Worm (Caenorhabditis elegans) whole organism, midembryonic: ENCODE results near the gene T09B9.5.

ENCODE experiments used
- cog-1 ChIP-seq: sonication (generic microtip); optimal IDR thresholded peaks from 2 replicates; lab custom pipeline; 2016; ENCODE audit warnings: missing genetic modification characterization, missing compliant biosample characterization
- flt-1 ChIP-seq: fragments of 200-800 bp; sonication (Bioruptor generic); IDR thresholded peaks from 2 replicates; pipeline ENCODE4 v1.3.6; 2022; ENCODE audit warnings: missing genetic modification characterization, missing compliant biosample characterization
- klf-2 ChIP-seq: fragments of 200-800 bp; sonication (Bioruptor generic); conservative IDR thresholded peaks from 2 replicates; pipeline ENCODE4 v1.3.6; 2022; ENCODE audit warnings: missing genetic modification reagents, missing genetic modification characterization, missing compliant biosample characterization
- ref-1 ChIP-seq: fragments of 200-800 bp; sonication (Bioruptor generic); conservative IDR thresholded peaks from 2 replicates; pipeline ENCODE4 v1.3.6; 2022; ENCODE audit warnings: missing genetic modification reagents, missing genetic modification characterization, missing compliant biosample characterization
- tab-1 ChIP-seq: fragments of 200-800 bp; sonication (Bioruptor generic); IDR thresholded peaks from 2 replicates; pipeline ENCODE4 v1.3.6; 2022; ENCODE audit warnings: missing genetic modification characterization, missing compliant biosample characterization
- ztf-23 ChIP-seq: fragments of 200-800 bp; sonication (Bioruptor generic); IDR thresholded peaks from 2 replicates; pipeline ENCODE4 v1.3.6; 2022; ENCODE audit warnings: missing genetic modification reagents, missing genetic modification characterization, missing compliant biosample characterization

DNA sequence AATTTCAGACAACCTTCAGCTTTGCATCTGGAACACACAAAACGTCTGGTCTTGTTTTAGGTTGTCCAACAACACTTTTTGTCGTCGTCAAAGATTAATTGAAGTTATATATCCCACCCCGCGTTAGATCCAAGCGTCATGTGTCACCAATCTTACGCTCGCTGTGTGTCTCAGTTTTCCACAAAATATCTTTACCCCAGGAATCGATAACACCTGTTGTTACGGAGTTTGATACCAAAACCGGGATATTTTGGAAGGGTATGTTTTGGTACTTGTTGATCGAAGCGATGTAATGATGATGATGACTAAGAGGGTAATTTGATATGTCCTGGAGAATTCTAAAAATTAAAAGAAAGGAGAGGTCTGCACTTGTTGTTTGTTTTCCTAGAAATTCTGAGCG, 42.1 kb upstream of the T09B9.5 start:
- TF ChIP-seq cog-1 (tag; lab: Kevin White, UChicago): no peak
- TF ChIP-seq tab-1 (GFP tag; lab: Robert Waterston, UW): no peak
- TF ChIP-seq flt-1: no peak
- TF ChIP-seq ztf-23 (GFP tag; lab: Robert Waterston, UW): no peak
- TF ChIP-seq ref-1 (GFP tag; lab: Robert Waterston, UW): no peak
- no peak for TF ChIP-seq klf-2 (GFP tag; lab: Robert Waterston, UW)
